Worm (Caenorhabditis elegans) whole organism, L4 larva: ENCODE measurements around the gene nhr-20.
A peak's percentile ranks its signal among the peaks of the same experiment; 100 is the strongest.

Source experiments
- F37D6.2 ChIP-seq: sonication (generic microtip); optimal IDR thresholded peaks from 2 replicates; lab custom pipeline; 2016; ENCODE audit warnings: mild to moderate bottlenecking, missing genetic modification characterization, missing compliant biosample characterization
- F44E2.7 ChIP-seq: fragments of 200-800 bp; sonication (Bioruptor generic); IDR thresholded peaks from 2 replicates; pipeline ENCODE4 v2.1.2; 2022; ENCODE audit warnings: missing genetic modification characterization, missing compliant biosample characterization
- T20F7.1 ChIP-seq: fragments of 200-800 bp; sonication (Bioruptor generic); optimal IDR thresholded peaks from 2 replicates; lab custom pipeline; 2018; ENCODE audit warnings: mild to moderate bottlenecking, missing genetic modification characterization, missing compliant biosample characterization
- Y105C5A.15 ChIP-seq: fragments of 200-800 bp; sonication (Bioruptor generic); IDR thresholded peaks from 2 replicates; pipeline ENCODE4 v1.3.6; 2022; ENCODE audit warnings: missing genetic modification characterization, missing compliant biosample characterization
- Y48G9A.11 ChIP-seq: fragments of 200-800 bp; sonication (Bioruptor generic); IDR thresholded peaks from 2 replicates; pipeline ENCODE4 v1.3.6; 2022; ENCODE audit warnings: missing genetic modification reagents, missing genetic modification characterization, missing compliant biosample characterization
- Y75B8A.6 ChIP-seq: fragments of 200-800 bp; sonication (Bioruptor generic); IDR thresholded peaks from 2 replicates; pipeline ENCODE4 v1.3.6; 2022; ENCODE audit warnings: missing genetic modification reagents, missing genetic modification characterization, missing compliant biosample characterization
- ZK546.5 ChIP-seq, 2 experiments: sonication (generic microtip); optimal IDR thresholded peaks; 2 replicates each; lab custom pipeline; 2017; ENCODE audit warnings: missing biosample characterization in 2 of 2, missing genetic modification characterization in 2 of 2
- aly-2 ChIP-seq: sonication (generic microtip); optimal IDR thresholded peaks from 2 replicates; lab custom pipeline; 2018; ENCODE audit warnings: missing biosample characterization, missing genetic modification characterization
- ama-1 ChIP-seq: fragments of 150-350 bp; optimal IDR thresholded peaks from 2 replicates; lab custom pipeline; 2014; ENCODE audit warnings: inconsistent platforms, mixed read lengths
- ceh-20 ChIP-seq: fragments of 200-800 bp; sonication (Bioruptor generic); IDR thresholded peaks from 2 replicates; pipeline ENCODE4 v1.3.6; 2022; ENCODE audit warnings: missing genetic modification reagents, missing genetic modification characterization, missing compliant biosample characterization
- ceh-28 ChIP-seq: fragments of 150-350 bp; optimal IDR thresholded peaks from 2 replicates; lab custom pipeline; 2014; ENCODE audit warnings: missing biosample characterization, missing genetic modification reagents, missing genetic modification characterization
- ceh-82 ChIP-seq: sonication (generic microtip); optimal IDR thresholded peaks from 2 replicates; lab custom pipeline; 2017; ENCODE audit warnings: missing biosample characterization, missing genetic modification characterization
- ctbp-1 ChIP-seq: fragments of 200-800 bp; sonication (Bioruptor generic); IDR thresholded peaks from 2 replicates; pipeline ENCODE4 v1.3.6; 2022; ENCODE audit warnings: missing genetic modification reagents, missing genetic modification characterization, missing compliant biosample characterization
- daf-12 ChIP-seq: fragments of 150-350 bp; optimal IDR thresholded peaks from 2 replicates; lab custom pipeline; 2014; ENCODE audit warnings: missing biosample characterization, missing genetic modification reagents, missing genetic modification characterization
- daf-8 ChIP-seq: fragments of 200-800 bp; sonication (Bioruptor generic); IDR thresholded peaks from 2 replicates; pipeline ENCODE4 v1.3.6; 2022; ENCODE audit warnings: missing genetic modification characterization, missing compliant biosample characterization
- dmd-6 ChIP-seq: fragments of 200-800 bp; sonication (Bioruptor generic); IDR thresholded peaks from 2 replicates; pipeline ENCODE4 v1.3.6; 2022; ENCODE audit warnings: missing genetic modification reagents, missing genetic modification characterization, missing compliant biosample characterization
- dmd-8 ChIP-seq: fragments of 200-800 bp; sonication (Bioruptor generic); IDR thresholded peaks from 2 replicates; pipeline ENCODE4 v1.3.6; 2022; ENCODE audit warnings: missing genetic modification characterization, missing compliant biosample characterization
- dve-1 ChIP-seq: sonication (generic microtip); optimal IDR thresholded peaks from 2 replicates; lab custom pipeline; 2017; ENCODE audit warnings: antibody characterized with exemption, mild to moderate bottlenecking, missing genetic modification characterization, missing compliant biosample characterization; ENCODE audit not compliant: insufficient read depth
- egl-27 ChIP-seq: sonication (generic microtip); optimal IDR thresholded peaks from 3 replicates; lab custom pipeline; 2017; ENCODE audit warnings: missing biosample characterization, missing genetic modification reagents, missing genetic modification characterization
- egl-43 ChIP-seq: fragments of 200-800 bp; sonication (Bioruptor generic); IDR thresholded peaks from 2 replicates; pipeline ENCODE4 v1.3.6; 2022; ENCODE audit warnings: missing genetic modification reagents, missing genetic modification characterization, missing compliant biosample characterization
- hif-1 ChIP-seq, 2 experiments: sonication (generic microtip); optimal IDR thresholded peaks; 2 replicates each; lab custom pipeline; 2016 to 2017; ENCODE audit warnings: missing compliant biosample characterization in 2 of 2, missing genetic modification characterization in 2 of 2, missing genetic modification reagents in 2 of 2, missing genotype in 2 of 2, mild to moderate bottlenecking in 1 of 2
- hlh-30 ChIP-seq: sonication (generic microtip); optimal IDR thresholded peaks from 2 replicates; lab custom pipeline; 2017; ENCODE audit warnings: antibody characterized with exemption, mild to moderate bottlenecking, missing genetic modification characterization, missing compliant biosample characterization; ENCODE audit not compliant: insufficient read depth
- jun-1 ChIP-seq: fragments of 150-350 bp; optimal IDR thresholded peaks from 2 replicates; lab custom pipeline; 2014; ENCODE audit warnings: missing biosample characterization, missing genetic modification reagents, missing genetic modification characterization
- lim-7 ChIP-seq: fragments of 200-800 bp; sonication (Bioruptor generic); IDR thresholded peaks from 2 replicates; pipeline ENCODE4 v1.3.6; 2022; ENCODE audit warnings: missing genetic modification characterization, missing compliant biosample characterization
- lin-1 ChIP-seq: fragments of 200-800 bp; sonication (Bioruptor generic); IDR thresholded peaks from 2 replicates; pipeline ENCODE4 v1.3.6; 2022; ENCODE audit warnings: missing genetic modification reagents, missing genetic modification characterization, missing compliant biosample characterization
- lin-13 ChIP-seq: fragments of 150-350 bp; optimal IDR thresholded peaks from 2 replicates; lab custom pipeline; 2014; ENCODE audit warnings: missing biosample characterization, missing genetic modification reagents, missing genetic modification characterization
- lin-29 ChIP-seq: fragments of 200-800 bp; sonication (Bioruptor generic); IDR thresholded peaks from 2 replicates; pipeline ENCODE4 v1.3.6; 2022; ENCODE audit warnings: missing genetic modification reagents, missing genetic modification characterization, missing compliant biosample characterization
- lin-38 ChIP-seq: fragments of 200-800 bp; sonication (Bioruptor generic); IDR thresholded peaks from 2 replicates; pipeline ENCODE4 v1.3.6; 2022; ENCODE audit warnings: missing genetic modification reagents, missing genetic modification characterization, missing compliant biosample characterization
- mdt-29 ChIP-seq: fragments of 200-800 bp; sonication (Bioruptor generic); IDR thresholded peaks from 2 replicates; pipeline ENCODE4 v1.3.6; 2022; ENCODE audit warnings: missing genetic modification reagents, missing genetic modification characterization, missing compliant biosample characterization
- nhr-102 ChIP-seq: sonication (generic microtip); optimal IDR thresholded peaks from 2 replicates; lab custom pipeline; 2016; ENCODE audit warnings: mild to moderate bottlenecking, missing genetic modification characterization, moderate library complexity, missing compliant biosample characterization
- nhr-11 ChIP-seq: fragments of 150-350 bp; optimal IDR thresholded peaks from 2 replicates; lab custom pipeline; 2014; ENCODE audit warnings: missing biosample characterization, missing genetic modification characterization
- nhr-28 ChIP-seq: fragments of 150-350 bp; optimal IDR thresholded peaks from 2 replicates; lab custom pipeline; 2014; ENCODE audit warnings: missing biosample characterization, missing genetic modification characterization
- nhr-42 ChIP-seq: fragments of 200-800 bp; sonication (Bioruptor generic); IDR thresholded peaks from 2 replicates; pipeline ENCODE4 v1.3.6; 2022; ENCODE audit warnings: missing genetic modification characterization, missing compliant biosample characterization
- nhr-48 ChIP-seq: sonication (generic microtip); optimal IDR thresholded peaks from 2 replicates; lab custom pipeline; 2016; ENCODE audit warnings: mild to moderate bottlenecking, missing genetic modification characterization, missing compliant biosample characterization
- nhr-6 ChIP-seq: fragments of 150-350 bp; optimal IDR thresholded peaks from 2 replicates; lab custom pipeline; 2014; ENCODE audit warnings: missing biosample characterization, missing genetic modification characterization
- php-3 ChIP-seq: fragments of 200-800 bp; sonication (Bioruptor generic); IDR thresholded peaks from 2 replicates; pipeline ENCODE4 v1.3.6; 2022; ENCODE audit warnings: missing genetic modification reagents, missing genetic modification characterization, missing compliant biosample characterization
- pqm-1 ChIP-seq: sonication (generic microtip); optimal IDR thresholded peaks from 2 replicates; lab custom pipeline; 2017; ENCODE audit warnings: missing biosample characterization, missing genetic modification characterization
- sdz-12 ChIP-seq: fragments of 200-800 bp; sonication (Bioruptor generic); optimal IDR thresholded peaks from 2 replicates; lab custom pipeline; 2018; ENCODE audit warnings: mild to moderate bottlenecking, missing genetic modification characterization, missing compliant biosample characterization
- skn-1 ChIP-seq: fragments of 150-350 bp; optimal IDR thresholded peaks from 2 replicates; lab custom pipeline; 2014; ENCODE audit warnings: missing biosample characterization, missing genetic modification characterization
- snpc-4 ChIP-seq: fragments of 150-350 bp; optimal IDR thresholded peaks from 2 replicates; lab custom pipeline; 2014; ENCODE audit warnings: missing biosample characterization, missing genetic modification characterization
- spr-1 ChIP-seq: sonication (generic microtip); optimal IDR thresholded peaks from 2 replicates; lab custom pipeline; 2016; ENCODE audit warnings: mild to moderate bottlenecking, missing genetic modification characterization, missing compliant biosample characterization
- tag-97 ChIP-seq: fragments of 200-800 bp; sonication (Bioruptor generic); IDR thresholded peaks from 2 replicates; pipeline ENCODE4 v1.3.6; 2022; ENCODE audit warnings: missing genetic modification characterization, missing compliant biosample characterization
- tra-1 ChIP-seq: fragments of 200-800 bp; sonication (Bioruptor generic); IDR thresholded peaks from 2 replicates; pipeline ENCODE4 v1.3.6; 2022; ENCODE audit warnings: missing genetic modification reagents, missing genetic modification characterization, missing compliant biosample characterization
- unc-130 ChIP-seq: sonication (generic microtip); optimal IDR thresholded peaks from 2 replicates; lab custom pipeline; 2016; ENCODE audit warnings: missing genetic modification reagents, missing genetic modification characterization, missing compliant biosample characterization
- vab-7 ChIP-seq: fragments of 200-800 bp; sonication (Bioruptor generic); IDR thresholded peaks from 2 replicates; pipeline ENCODE4 v1.3.6; 2022; ENCODE audit warnings: missing genetic modification reagents, missing genetic modification characterization, missing compliant biosample characterization
- zfp-2 ChIP-seq: sonication (generic microtip); optimal IDR thresholded peaks from 2 replicates; lab custom pipeline; 2016; ENCODE audit warnings: mild to moderate bottlenecking, missing genetic modification characterization, missing compliant biosample characterization
- zip-11 ChIP-seq: fragments of 200-800 bp; sonication (Bioruptor generic); IDR thresholded peaks from 2 replicates; pipeline ENCODE4 v1.3.6; 2022; ENCODE audit warnings: missing genetic modification characterization, missing compliant biosample characterization
- zip-2 ChIP-seq: fragments of 150-350 bp; optimal IDR thresholded peaks from 2 replicates; lab custom pipeline; 2014; ENCODE audit warnings: missing biosample characterization, missing genetic modification characterization
- ztf-11 ChIP-seq: fragments of 150-350 bp; optimal IDR thresholded peaks from 2 replicates; lab custom pipeline; 2014; ENCODE audit warnings: missing biosample characterization, missing genetic modification characterization

nhr-20 gene

DNA sequence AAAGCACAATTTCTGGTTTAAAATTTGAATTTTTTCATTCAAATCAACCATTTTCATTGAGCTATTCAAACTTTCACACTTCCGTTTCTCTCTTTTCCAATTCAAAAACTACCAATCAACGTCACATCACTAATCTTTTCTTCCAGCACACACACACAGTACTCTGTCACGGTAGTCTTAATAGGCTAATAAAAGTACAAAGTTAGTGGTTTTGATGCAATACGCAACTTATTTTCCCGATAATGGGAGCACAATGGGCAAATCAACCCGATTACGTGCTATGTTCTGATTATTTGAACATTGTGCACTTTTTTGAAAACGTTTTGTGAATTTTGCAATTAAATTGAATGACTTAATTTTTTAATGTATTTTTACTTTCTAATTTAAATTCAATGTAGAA is 5.7 kb downstream of the nhr-20 start (continued):
- TF ChIP-seq ceh-82 (tag; lab: Kevin White, UChicago) (no peak), pqm-1 (peak; percentile 78), lin-13 (GFP tag; lab: Kevin White, UChicago) (no peak), dmd-6 (GFP tag; lab: Robert Waterston, UW) (peak; percentile 72; the same call in 1 of the 2 replicates), dmd-8 (no peak), nhr-42 (GFP tag; lab: Robert Waterston, UW) (no peak), snpc-4 (tag; lab: Kevin White, UChicago) (no peak), hlh-30 (no peak), nhr-28 (peak; percentile 75), Y75B8A.6 (GFP tag; lab: Robert Waterston, UW) (no peak), tra-1 (GFP tag; lab: Robert Waterston, UW) (no peak), Y48G9A.11 (no peak), dve-1 (tag; lab: Kevin White, UChicago) (peak; percentile 37)

- TF ChIP-seq tag-97 (GFP tag; lab: Robert Waterston, UW), result no peak
- no peak for TF ChIP-seq zip-11 (GFP tag; lab: Robert Waterston, UW)
- TF ChIP-seq lim-7 (GFP tag; lab: Robert Waterston, UW), result no peak
- no peak for TF ChIP-seq nhr-48 (tag; lab: Kevin White, UChicago)
- TF ChIP-seq ceh-20, result no peak
- no peak for TF ChIP-seq ztf-11 (tag; lab: Kevin White, UChicago)
- no peak for TF ChIP-seq lin-1 (GFP tag; lab: Robert Waterston, UW)
- TF ChIP-seq mdt-29 (GFP tag; lab: Robert Waterston, UW), result no peak
- TF ChIP-seq sdz-12 (GFP tag; lab: Kevin White, UChicago), result no peak
- no peak for TF ChIP-seq zip-2
- TF ChIP-seq T20F7.1 (GFP tag; lab: Kevin White, UChicago), result no peak
- no peak for TF ChIP-seq jun-1
- TF ChIP-seq egl-27, result no peak
- TF ChIP-seq, all 104 proteins: peak for 0
These were observed 8.3 kb downstream of the nhr-20 start for ce11 chrIII:4224722-4225121.

DNA sequence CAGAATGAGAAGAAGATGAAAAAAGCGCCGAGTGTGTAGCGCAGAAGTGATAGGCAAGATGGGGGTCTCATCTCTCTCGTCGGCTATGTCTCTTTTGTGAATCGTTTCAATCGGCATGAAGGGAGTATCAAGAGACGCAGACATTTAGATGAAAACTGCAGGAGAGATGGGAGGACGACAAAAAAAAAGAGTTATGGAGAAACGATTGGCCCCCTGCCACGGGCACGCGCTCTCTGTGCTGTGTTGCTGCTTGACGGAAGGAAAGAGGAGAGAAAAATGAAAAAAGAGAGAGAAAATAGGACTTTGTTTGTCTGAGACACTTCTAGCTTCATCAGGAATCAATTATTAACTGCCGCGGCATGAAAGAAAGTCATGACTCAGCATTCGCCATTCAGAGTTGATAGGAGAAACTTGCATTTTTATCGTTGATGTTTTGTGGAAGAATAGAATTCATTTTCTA is 9.3 kb downstream of the nhr-20 start:
- TF ChIP-seq nhr-11 (peak; percentile 96), skn-1 (no peak), egl-43 (GFP tag; lab: Robert Waterston, UW) (peak; percentile 72), daf-12 (tag; lab: Kevin White, UChicago) (no peak), daf-8 (GFP tag; lab: Robert Waterston, UW) (no peak), lin-38 (GFP tag; lab: Robert Waterston, UW) (peak; percentile 48), spr-1 (peak; percentile 36), ama-1 (lab: Kevin White, UChicago) (no peak), Y105C5A.15 (no peak), nhr-102 (peak; percentile 4), zip-11 (GFP tag; lab: Robert Waterston, UW) (no peak), egl-27 (no peak), ZK546.5 (tag; optimal IDR thresholded peaks at IDR 0.05; lab: Kevin White, UChicago) (no peak), vab-7 (GFP tag; lab: Robert Waterston, UW) (no peak), ctbp-1 (GFP tag; lab: Robert Waterston, UW) (peak; percentile 90), aly-2 (tag; lab: Kevin White, UChicago) (no peak), ztf-11 (tag; lab: Kevin White, UChicago) (no peak), ceh-28 (tag; lab: Kevin White, UChicago) (no peak), unc-130 (GFP tag; lab: Kevin White, UChicago) (no peak), pqm-1 (no peak), F44E2.7 (GFP tag; lab: Robert Waterston, UW) (no peak), jun-1 (peak; percentile 56), snpc-4 (tag; lab: Kevin White, UChicago) (no peak), zfp-2 (tag; lab: Kevin White, UChicago) (peak; percentile 1), hif-1 (tag; optimal IDR thresholded peaks at IDR 0.05; lab: Kevin White, UChicago) (peak in 1 of 2 experiments; percentile 87), sdz-12 (GFP tag; lab: Kevin White, UChicago) (no peak), ceh-82 (tag; lab: Kevin White, UChicago) (no peak), zip-2 (no peak), nhr-6 (tag; lab: Kevin White, UChicago) (peak; percentile 73), php-3 (GFP tag; lab: Robert Waterston, UW) (0 out of 2 replicates have a peak, but pooled peaks have one; percentile 15), F37D6.2 (tag; lab: Kevin White, UChicago) (peak; percentile 65), lin-29 (GFP tag; lab: Robert Waterston, UW) (no peak)
